Worm (Caenorhabditis elegans): Measurements from ENCODE around the gene Y42A5A.3.

ce11 chrV:11075209-11076027 is 20.4 kb downstream of the Y42A5A.3 start:
- no peak for TF ChIP-seq lir-3 (tag; optimal IDR thresholded peaks at IDR 0.05)
- TF ChIP-seq lin-15B (tag; optimal IDR thresholded peaks at IDR 0.05), result no peak
- TF ChIP-seq pqm-1 (tag; optimal IDR thresholded peaks at IDR 0.05), result no peak
- no peak for TF ChIP-seq lin-13 (GFP tag; optimal IDR thresholded peaks at IDR 0.05)
- TF ChIP-seq mxl-3 (GFP tag; optimal IDR thresholded peaks at IDR 0.05), result peak; percentile 67
- peak; percentile 34 for TF ChIP-seq fkh-10 (GFP tag; optimal IDR thresholded peaks at IDR 0.05)
- no peak for TF ChIP-seq lin-1 (GFP tag; IDR thresholded peaks at IDR 0.05)
- no peak for TF ChIP-seq daf-12 (tag; optimal IDR thresholded peaks at IDR 0.05)
- no peak for TF ChIP-seq nhr-77 (tag; optimal IDR thresholded peaks at IDR 0.05)
- no peak for TF ChIP-seq saeg-2 (GFP tag; IDR thresholded peaks at IDR 0.05)

All from whole organism, L4 larva.